Worm (Caenorhabditis elegans) whole organism, mixed stage, embryonic: ENCODE data around the gene ife-4.

ENCODE experiments used
- M03D4.4 ChIP-seq: sonication (generic microtip); optimal IDR thresholded peaks from 2 replicates; lab custom pipeline; 2017; ENCODE audit warnings: mild to moderate bottlenecking, missing genetic modification characterization, missing compliant biosample characterization
- bed-3 ChIP-seq: fragments of 200-800 bp; sonication (Bioruptor generic); optimal IDR thresholded peaks from 3 replicates; lab custom pipeline; 2018; ENCODE audit warnings: mild to moderate bottlenecking, missing genetic modification characterization, moderate library complexity, missing compliant biosample characterization
- blmp-1 ChIP-seq: fragments of 150-350 bp; optimal IDR thresholded peaks from 2 replicates; lab custom pipeline; 2014; ENCODE audit warnings: missing biosample characterization, missing genetic modification characterization
- ceh-39 ChIP-seq: fragments of 150-350 bp; optimal IDR thresholded peaks from 2 replicates; lab custom pipeline; 2014; ENCODE audit warnings: missing biosample characterization, missing genetic modification characterization
- ceh-43 ChIP-seq: fragments of 200-800 bp; sonication (Bioruptor generic); optimal IDR thresholded peaks from 2 replicates; lab custom pipeline; 2018; ENCODE audit warnings: mild to moderate bottlenecking, missing genetic modification characterization, moderate library complexity, missing compliant biosample characterization
- ceh-83 ChIP-seq: fragments of 200-800 bp; sonication (Bioruptor generic); optimal IDR thresholded peaks from 2 replicates; lab custom pipeline; 2018; ENCODE audit warnings: mild to moderate bottlenecking, missing genetic modification characterization, missing compliant biosample characterization
- ces-1 ChIP-seq: fragments of 150-350 bp; optimal IDR thresholded peaks from 2 replicates; lab custom pipeline; 2014; ENCODE audit warnings: missing biosample characterization, missing genetic modification reagents, missing genetic modification characterization
- cnd-1 ChIP-seq: fragments of 200-800 bp; sonication (Bioruptor generic); optimal IDR thresholded peaks from 2 replicates; lab custom pipeline; 2018; ENCODE audit warnings: mild to moderate bottlenecking, missing genetic modification characterization, missing compliant biosample characterization
- drap-1 ChIP-seq: fragments of 200-800 bp; sonication (Bioruptor generic); optimal IDR thresholded peaks from 3 replicates; lab custom pipeline; 2018; ENCODE audit warnings: mild to moderate bottlenecking, missing genetic modification characterization, missing compliant biosample characterization
- elt-1 ChIP-seq: sonication (generic microtip); optimal IDR thresholded peaks from 2 replicates; lab custom pipeline; 2017; ENCODE audit warnings: missing genetic modification characterization, mild to moderate bottlenecking, missing compliant biosample characterization, antibody characterized with exemption, moderate library complexity, borderline replicate concordance; ENCODE audit not compliant: insufficient read depth
- elt-3 ChIP-seq: fragments of 150-350 bp; optimal IDR thresholded peaks from 2 replicates; lab custom pipeline; 2014; ENCODE audit warnings: missing biosample characterization, missing genetic modification characterization
- flh-1 ChIP-seq: fragments of 200-800 bp; sonication (Bioruptor generic); optimal IDR thresholded peaks from 2 replicates; lab custom pipeline; 2018; ENCODE audit warnings: mild to moderate bottlenecking, missing genetic modification characterization, moderate library complexity, missing compliant biosample characterization
- ham-2 ChIP-seq: fragments of 200-800 bp; sonication (Bioruptor generic); optimal IDR thresholded peaks from 2 replicates; lab custom pipeline; 2018; ENCODE audit warnings: mild to moderate bottlenecking, missing genetic modification characterization, missing compliant biosample characterization
- hlh-1 ChIP-seq: fragments of 150-350 bp; optimal IDR thresholded peaks from 2 replicates; lab custom pipeline; 2014; ENCODE audit warnings: missing biosample characterization, missing genetic modification reagents, missing genetic modification characterization
- lin-13 ChIP-seq: fragments of 150-350 bp; optimal IDR thresholded peaks from 2 replicates; lab custom pipeline; 2014; ENCODE audit warnings: missing biosample characterization, missing genetic modification characterization
- lin-32 ChIP-seq: fragments of 200-800 bp; sonication (Bioruptor generic); optimal IDR thresholded peaks from 2 replicates; lab custom pipeline; 2018; ENCODE audit warnings: mild to moderate bottlenecking, missing genetic modification characterization, missing compliant biosample characterization
- lsy-2 ChIP-seq: fragments of 150-350 bp; optimal IDR thresholded peaks from 2 replicates; lab custom pipeline; 2014; ENCODE audit warnings: missing biosample characterization, missing genetic modification characterization
- mab-5 ChIP-seq: fragments of 150-350 bp; optimal IDR thresholded peaks from 2 replicates; lab custom pipeline; 2014; ENCODE audit warnings: missing biosample characterization, missing genetic modification characterization
- mep-1 ChIP-seq: fragments of 150-350 bp; optimal IDR thresholded peaks from 2 replicates; lab custom pipeline; 2017; ENCODE audit warnings: missing biosample characterization, missing genetic modification reagents, missing genetic modification characterization, inconsistent platforms
- mls-2 ChIP-seq: sonication (generic microtip); optimal IDR thresholded peaks from 2 replicates; lab custom pipeline; 2016; ENCODE audit warnings: mild to moderate bottlenecking, missing genetic modification characterization, moderate library complexity, missing compliant biosample characterization
- nhr-12 ChIP-seq: fragments of 150-350 bp; optimal IDR thresholded peaks from 2 replicates; lab custom pipeline; 2014; ENCODE audit warnings: missing biosample characterization, missing genetic modification characterization
- nhr-2 ChIP-seq: fragments of 150-350 bp; optimal IDR thresholded peaks from 2 replicates; lab custom pipeline; 2014; ENCODE audit warnings: missing biosample characterization, missing genetic modification characterization
- nhr-237 ChIP-seq: fragments of 150-350 bp; optimal IDR thresholded peaks from 2 replicates; lab custom pipeline; 2014; ENCODE audit warnings: missing biosample characterization, missing genetic modification characterization
- nhr-28 ChIP-seq: fragments of 150-350 bp; optimal IDR thresholded peaks from 2 replicates; lab custom pipeline; 2014; ENCODE audit warnings: missing biosample characterization, missing genetic modification characterization
- nhr-76 ChIP-seq: sonication (generic microtip); optimal IDR thresholded peaks from 2 replicates; lab custom pipeline; 2017; ENCODE audit warnings: missing biosample characterization, missing genetic modification characterization
- pha-4 ChIP-seq: fragments of 150-350 bp; optimal IDR thresholded peaks from 2 replicates; lab custom pipeline; 2018; ENCODE audit warnings: missing biosample characterization, missing genetic modification reagents, missing genetic modification characterization
- sem-2 ChIP-seq: fragments of 200-800 bp; sonication (Bioruptor generic); optimal IDR thresholded peaks from 2 replicates; lab custom pipeline; 2018; ENCODE audit warnings: mild to moderate bottlenecking, missing genetic modification characterization, missing compliant biosample characterization
- snpc-4 ChIP-seq: fragments of 150-350 bp; optimal IDR thresholded peaks from 2 replicates; lab custom pipeline; 2014; ENCODE audit warnings: missing biosample characterization, missing genetic modification characterization
- sptf-1 ChIP-seq: sonication (generic microtip); optimal IDR thresholded peaks from 2 replicates; lab custom pipeline; 2017; ENCODE audit warnings: mild to moderate bottlenecking, missing genetic modification characterization, moderate library complexity, missing compliant biosample characterization
- tbx-8 ChIP-seq: fragments of 200-800 bp; sonication (Bioruptor generic); optimal IDR thresholded peaks from 2 replicates; lab custom pipeline; 2018; ENCODE audit warnings: mild to moderate bottlenecking, missing genetic modification characterization, moderate library complexity, missing compliant biosample characterization
- unc-120 ChIP-seq: sonication (generic microtip); optimal IDR thresholded peaks from 2 replicates; lab custom pipeline; 2017; ENCODE audit warnings: missing genetic modification characterization, missing compliant biosample characterization; ENCODE audit not compliant: poor library complexity, severe bottlenecking
- unc-39 ChIP-seq: fragments of 150-350 bp; optimal IDR thresholded peaks from 2 replicates; lab custom pipeline; 2014; ENCODE audit warnings: missing biosample characterization, missing genetic modification characterization
- unc-62 ChIP-seq: fragments of 150-350 bp; optimal IDR thresholded peaks from 2 replicates; lab custom pipeline; 2014; ENCODE audit warnings: missing biosample characterization, missing genetic modification reagents, missing genetic modification characterization
- zip-8 ChIP-seq: fragments of 150-350 bp; optimal IDR thresholded peaks from 2 replicates; lab custom pipeline; 2014; ENCODE audit warnings: missing biosample characterization, missing genetic modification characterization
- ztf-11 ChIP-seq: fragments of 150-350 bp; optimal IDR thresholded peaks from 2 replicates; lab custom pipeline; 2014; ENCODE audit warnings: missing biosample characterization, missing genetic modification characterization

Gene ife-4

DNA sequence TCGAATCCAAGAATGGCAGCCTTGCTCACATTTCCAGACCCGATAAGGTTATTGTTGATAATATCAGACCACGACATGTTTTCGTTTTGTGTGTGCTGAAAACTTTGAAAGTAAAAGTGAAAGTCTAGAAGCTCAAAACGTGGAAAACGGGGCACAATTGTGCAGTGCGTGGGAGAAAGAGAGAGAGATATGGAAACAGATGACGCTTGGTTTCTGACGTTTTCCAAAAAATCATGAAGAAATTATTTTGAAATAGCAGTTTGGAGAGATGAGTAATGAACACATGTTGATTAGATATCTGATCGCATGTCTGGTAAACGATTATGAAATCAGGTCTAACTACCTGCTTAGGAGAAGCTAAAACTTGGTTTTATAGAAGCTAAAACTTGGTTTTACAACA, 23.5 kb upstream of the ife-4 start, which contains the start of gene pfn-3:
pfn-3 (minus strand) TSS at position 101 of the 400 bp plus-strand sequence.
- no peak for TF ChIP-seq drap-1 (GFP tag; lab: Kevin White, UChicago)
- TF ChIP-seq ceh-83 = no peak
- no peak for TF ChIP-seq elt-3
- peak; percentile 45 for TF ChIP-seq unc-120 (tag; lab: Kevin White, UChicago)
- no peak for TF ChIP-seq ces-1 (GFP tag; lab: Kevin White, UChicago)
- no peak for TF ChIP-seq sem-2 (GFP tag; lab: Kevin White, UChicago)
- no peak for TF ChIP-seq lin-32 (GFP tag; lab: Kevin White, UChicago)
- no peak for TF ChIP-seq ztf-11 (tag; lab: Kevin White, UChicago)
- TF ChIP-seq unc-62 (GFP tag; lab: Kevin White, UChicago) = peak; percentile 14
- no peak for TF ChIP-seq snpc-4 (tag; lab: Kevin White, UChicago)
- TF ChIP-seq ceh-43 (GFP tag; lab: Kevin White, UChicago) = no peak
- TF ChIP-seq nhr-2 = no peak
- TF ChIP-seq hlh-1 (tag; lab: Kevin White, UChicago) = peak; percentile 33
- TF ChIP-seq blmp-1 (tag; lab: Kevin White, UChicago) = no peak
- TF ChIP-seq nhr-76 = no peak
- no peak for TF ChIP-seq mls-2 (tag; lab: Kevin White, UChicago)
- no peak for TF ChIP-seq unc-39

DNA sequence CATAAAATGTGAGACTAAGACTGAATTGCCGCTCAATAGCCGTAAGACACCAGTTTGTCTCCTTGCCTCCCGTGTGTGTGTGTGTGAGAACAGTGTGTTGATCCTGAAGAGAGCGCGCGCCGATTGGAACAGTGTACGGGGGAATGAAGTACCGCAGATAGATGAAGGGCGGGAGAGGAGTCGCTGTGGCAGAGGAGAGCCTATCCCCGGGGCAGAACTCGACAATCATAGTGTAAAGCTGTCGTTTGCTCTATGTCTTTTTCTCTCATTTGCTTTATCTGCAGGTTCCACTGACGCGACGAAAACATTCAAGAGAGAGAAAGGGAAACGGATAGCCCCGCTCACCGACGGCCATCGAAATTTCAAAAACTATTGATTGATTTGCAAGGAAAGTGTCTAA, 22.1 kb upstream of the ife-4 start:
- TF ChIP-seq lin-32 (GFP tag; lab: Kevin White, UChicago) = no peak
- no peak for TF ChIP-seq sem-2 (GFP tag; lab: Kevin White, UChicago)
- TF ChIP-seq nhr-2 = no peak
- no peak for TF ChIP-seq tbx-8
- peak; percentile 64 for TF ChIP-seq unc-62 (GFP tag; lab: Kevin White, UChicago)
- TF ChIP-seq ceh-39 = no peak
- no peak for TF ChIP-seq sptf-1 (tag; lab: Kevin White, UChicago)
- TF ChIP-seq hlh-1 (tag; lab: Kevin White, UChicago) = peak; percentile 37
- TF ChIP-seq unc-120 (tag; lab: Kevin White, UChicago) = peak; percentile 95
- TF ChIP-seq nhr-28 = no peak
- no peak for TF ChIP-seq pha-4 (tag; lab: Kevin White, UChicago)
- no peak for TF ChIP-seq ceh-43 (GFP tag; lab: Kevin White, UChicago)
- TF ChIP-seq blmp-1 (tag; lab: Kevin White, UChicago) = no peak
- TF ChIP-seq zip-8 (tag; lab: Kevin White, UChicago) = no peak
- TF ChIP-seq nhr-237 (tag; lab: Kevin White, UChicago) = no peak
- TF ChIP-seq mab-5 (tag; lab: Kevin White, UChicago) = no peak
- no peak for TF ChIP-seq ztf-11 (tag; lab: Kevin White, UChicago)
- TF ChIP-seq nhr-76 = no peak
- peak; percentile 30 for TF ChIP-seq drap-1 (GFP tag; lab: Kevin White, UChicago)
- no peak for TF ChIP-seq flh-1 (GFP tag; lab: Kevin White, UChicago)
- no peak for TF ChIP-seq lsy-2 (tag; lab: Kevin White, UChicago)
- peak; percentile 45 for TF ChIP-seq M03D4.4 (tag; lab: Kevin White, UChicago)
- TF ChIP-seq unc-39 = no peak
- TF ChIP-seq bed-3 (GFP tag; lab: Kevin White, UChicago) = no peak
- TF ChIP-seq ham-2 (GFP tag; lab: Kevin White, UChicago) = no peak
- TF ChIP-seq lin-13 (tag; lab: Kevin White, UChicago) = no peak
- TF ChIP-seq elt-3 = no peak
- no peak for TF ChIP-seq ceh-83
- no peak for TF ChIP-seq mls-2 (tag; lab: Kevin White, UChicago)
- no peak for TF ChIP-seq ces-1 (GFP tag; lab: Kevin White, UChicago)
- TF ChIP-seq mep-1 (tag; lab: Kevin White, UChicago) = peak; percentile 24
- TF ChIP-seq cnd-1 = no peak
- TF ChIP-seq nhr-12 (tag; lab: Kevin White, UChicago) = no peak
- no peak for TF ChIP-seq snpc-4 (tag; lab: Kevin White, UChicago)
- no peak for TF ChIP-seq elt-1 (tag; lab: Kevin White, UChicago)
- TF ChIP-seq, all 35 proteins: peak for 6

DNA sequence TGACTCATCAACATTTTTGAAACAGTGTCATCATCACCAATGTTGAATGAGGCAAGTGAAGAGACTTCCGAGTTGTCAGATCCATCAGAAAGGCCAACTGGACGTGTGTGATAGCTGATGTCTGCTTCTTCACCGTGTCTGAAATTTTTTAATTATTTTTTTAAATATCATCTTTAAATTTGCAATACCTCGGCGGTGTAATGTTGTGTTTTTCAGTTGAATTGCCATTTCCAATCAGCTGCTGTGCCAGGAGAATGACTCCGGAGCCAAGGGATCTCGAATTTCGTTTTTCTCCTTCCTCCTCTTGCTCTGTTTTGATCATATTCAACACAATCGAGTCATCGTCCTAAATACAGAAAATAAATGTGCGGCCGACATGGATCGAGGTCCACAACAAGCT, 19.0 kb upstream of the ife-4 start:
- TF ChIP-seq blmp-1 (tag; lab: Kevin White, UChicago) (no peak), nhr-237 (tag; lab: Kevin White, UChicago) (no peak), bed-3 (GFP tag; lab: Kevin White, UChicago) (no peak), snpc-4 (tag; lab: Kevin White, UChicago) (no peak), drap-1 (GFP tag; lab: Kevin White, UChicago) (no peak), tbx-8 (no peak)
